Worm (Caenorhabditis elegans) whole organism, late embryonic: ENCODE measurements around the gene ZK355.3.

Experiments
- F13H6.1 ChIP-seq: sonication (generic microtip); optimal IDR thresholded peaks from 2 replicates; lab custom pipeline; 2016; ENCODE audit warnings: missing genetic modification characterization, missing compliant biosample characterization
- T23F11.4 ChIP-seq: fragments of 200-800 bp; sonication (Bioruptor generic); optimal IDR thresholded peaks from 2 replicates; lab custom pipeline; 2018; ENCODE audit warnings: mild to moderate bottlenecking, missing genetic modification characterization, missing compliant biosample characterization
- ama-1 ChIP-seq: fragments of 150-350 bp; optimal IDR thresholded peaks from 2 replicates; lab custom pipeline; 2014
- ceh-2 ChIP-seq: sonication (generic microtip); optimal IDR thresholded peaks from 2 replicates; lab custom pipeline; 2016; ENCODE audit warnings: missing genotype, missing genetic modification characterization, missing compliant biosample characterization
- ceh-45 ChIP-seq: fragments of 200-800 bp; sonication (Bioruptor generic); IDR thresholded peaks from 2 replicates; pipeline ENCODE4 v1.3.6; 2022; ENCODE audit warnings: missing genetic modification reagents, missing genetic modification characterization, missing compliant biosample characterization
- dve-1 ChIP-seq: sonication (generic microtip); optimal IDR thresholded peaks from 2 replicates; lab custom pipeline; 2017; ENCODE audit warnings: antibody characterized with exemption, mild to moderate bottlenecking, missing genetic modification characterization, missing compliant biosample characterization
- elt-2 ChIP-seq: sonication (generic microtip); optimal IDR thresholded peaks from 2 replicates; lab custom pipeline; 2016; ENCODE audit warnings: missing genetic modification reagents, missing genetic modification characterization, missing compliant biosample characterization
- hlh-13 ChIP-seq: fragments of 200-800 bp; sonication (Bioruptor generic); optimal IDR thresholded peaks from 2 replicates; lab custom pipeline; 2018; ENCODE audit warnings: mild to moderate bottlenecking, missing genetic modification characterization, missing compliant biosample characterization
- hlh-30 ChIP-seq: sonication (generic microtip); optimal IDR thresholded peaks from 2 replicates; lab custom pipeline; 2017; ENCODE audit warnings: antibody characterized with exemption, missing genetic modification characterization, missing compliant biosample characterization; ENCODE audit not compliant: insufficient read depth
- nhr-11 ChIP-seq: fragments of 150-350 bp; optimal IDR thresholded peaks from 2 replicates; lab custom pipeline; 2014; ENCODE audit warnings: missing biosample characterization, missing genetic modification characterization
- pag-3 ChIP-seq: sonication (generic microtip); optimal IDR thresholded peaks from 2 replicates; lab custom pipeline; 2016; ENCODE audit warnings: missing compliant biosample characterization, missing genetic modification characterization, borderline replicate concordance
- pha-4 ChIP-seq: fragments of 150-350 bp; optimal IDR thresholded peaks from 2 replicates; lab custom pipeline; 2018; ENCODE audit warnings: missing biosample characterization, missing genetic modification reagents, missing genetic modification characterization
- rnt-1 ChIP-seq: sonication (generic microtip); optimal IDR thresholded peaks from 2 replicates; lab custom pipeline; 2016; ENCODE audit warnings: missing genetic modification characterization, missing compliant biosample characterization

ce11 chrII:2929846-2930245 lies 2.4 kb upstream of the ZK355.3 start:
- no peak for TF ChIP-seq pag-3 (tag; lab: Kevin White, UChicago)
- no peak for TF ChIP-seq pha-4
- TF ChIP-seq ceh-45 = no peak
- no peak for TF ChIP-seq F13H6.1 (tag; lab: Kevin White, UChicago)
- TF ChIP-seq ceh-2 (tag; lab: Kevin White, UChicago) = no peak
- no peak for TF ChIP-seq hlh-13 (GFP tag; lab: Kevin White, UChicago)
- TF ChIP-seq rnt-1 = no peak
- TF ChIP-seq T23F11.4 (GFP tag; lab: Kevin White, UChicago) = no peak
- TF ChIP-seq ama-1 (lab: Kevin White, UChicago) = no peak
- TF ChIP-seq dve-1 (tag; lab: Kevin White, UChicago) = no peak
- no peak for TF ChIP-seq hlh-30 (tag; lab: Kevin White, UChicago)
- no peak for TF ChIP-seq nhr-11 (tag; lab: Kevin White, UChicago)
- no peak for TF ChIP-seq elt-2 (tag; lab: Kevin White, UChicago)
